Worm (Caenorhabditis elegans) whole organism, L2 larva: Measurements from ENCODE around the gene F22H10.11.

Source experiments
- C34F6.9 ChIP-seq: fragments of 150-350 bp; optimal IDR thresholded peaks from 2 replicates; lab custom pipeline; 2014; ENCODE audit warnings: missing biosample characterization, missing genetic modification characterization
- R02D3.7 ChIP-seq: fragments of 150-350 bp; optimal IDR thresholded peaks from 2 replicates; lab custom pipeline; 2014; ENCODE audit warnings: missing biosample characterization, missing genetic modification characterization
- Y55F3AM.14 ChIP-seq: fragments of 200-800 bp; sonication (Bioruptor generic); optimal IDR thresholded peaks from 2 replicates; lab custom pipeline; 2018; ENCODE audit warnings: mild to moderate bottlenecking, missing genetic modification characterization, missing compliant biosample characterization
- alr-1 ChIP-seq: fragments of 150-350 bp; optimal IDR thresholded peaks from 2 replicates; lab custom pipeline; 2014; ENCODE audit warnings: missing biosample characterization, missing genetic modification characterization
- aly-2 ChIP-seq: fragments of 150-350 bp; optimal IDR thresholded peaks from 2 replicates; lab custom pipeline; 2014; ENCODE audit warnings: missing biosample characterization, missing genetic modification characterization
- ama-1 ChIP-seq: fragments of 150-350 bp; optimal IDR thresholded peaks from 2 replicates; lab custom pipeline; 2018; ENCODE audit warnings: inconsistent platforms
- blmp-1 ChIP-seq: sonication (generic microtip); optimal IDR thresholded peaks from 2 replicates; lab custom pipeline; 2017; ENCODE audit warnings: missing genetic modification characterization, mild to moderate bottlenecking, missing compliant biosample characterization, antibody characterized with exemption, moderate library complexity; ENCODE audit not compliant: insufficient read depth
- ceh-16 ChIP-seq: fragments of 150-350 bp; optimal IDR thresholded peaks from 2 replicates; lab custom pipeline; 2014; ENCODE audit warnings: missing biosample characterization, missing genetic modification characterization
- ceh-82 ChIP-seq: fragments of 150-350 bp; optimal IDR thresholded peaks from 2 replicates; lab custom pipeline; 2014; ENCODE audit warnings: missing biosample characterization, missing genetic modification characterization
- crh-2 ChIP-seq: sonication (generic microtip); optimal IDR thresholded peaks from 2 replicates; lab custom pipeline; 2017; ENCODE audit warnings: missing biosample characterization, missing genetic modification characterization
- egl-27 ChIP-seq: sonication (generic microtip); optimal IDR thresholded peaks from 3 replicates; lab custom pipeline; 2017; ENCODE audit warnings: missing biosample characterization, missing genetic modification reagents, missing genetic modification characterization
- elt-3 ChIP-seq: sonication (generic microtip); optimal IDR thresholded peaks from 2 replicates; lab custom pipeline; 2017; ENCODE audit warnings: missing biosample characterization, missing genetic modification characterization
- fos-1 ChIP-seq: fragments of 150-350 bp; optimal IDR thresholded peaks from 2 replicates; lab custom pipeline; 2014; ENCODE audit warnings: missing biosample characterization, missing genetic modification characterization
- lin-11 ChIP-seq: fragments of 150-350 bp; sonication (generic microtip); optimal IDR thresholded peaks from 2 replicates; lab custom pipeline; 2014; ENCODE audit warnings: missing biosample characterization, missing genetic modification characterization, inconsistent platforms, mixed read lengths
- lin-13 ChIP-seq: fragments of 150-350 bp; optimal IDR thresholded peaks from 2 replicates; lab custom pipeline; 2014; ENCODE audit warnings: missing biosample characterization, missing genetic modification reagents, missing genetic modification characterization
- lin-39 ChIP-seq: fragments of 150-350 bp; optimal IDR thresholded peaks from 2 replicates; lab custom pipeline; 2014; ENCODE audit warnings: missing biosample characterization, missing genetic modification reagents, missing genetic modification characterization
- mab-5 ChIP-seq: fragments of 150-350 bp; optimal IDR thresholded peaks from 2 replicates; lab custom pipeline; 2014; ENCODE audit warnings: missing biosample characterization, missing genetic modification characterization
- mbf-1 ChIP-seq: sonication (generic microtip); optimal IDR thresholded peaks from 2 replicates; lab custom pipeline; 2017; ENCODE audit warnings: missing biosample characterization, missing genetic modification characterization
- mdl-1 ChIP-seq, 2 experiments: fragments of 150-350 bp in 1 of 2; sonication (generic microtip) in 1 of 2; optimal IDR thresholded peaks; 2 replicates each; lab custom pipeline; 2017; ENCODE audit warnings: missing biosample characterization in 2 of 2, missing genetic modification characterization in 2 of 2
- nhr-10 ChIP-seq: sonication (generic microtip); optimal IDR thresholded peaks from 2 replicates; lab custom pipeline; 2017; ENCODE audit warnings: missing biosample characterization, missing genetic modification characterization
- nhr-12 ChIP-seq: fragments of 150-350 bp; optimal IDR thresholded peaks from 2 replicates; lab custom pipeline; 2014; ENCODE audit warnings: missing biosample characterization, missing genetic modification characterization
- nhr-129 ChIP-seq: fragments of 150-350 bp; optimal IDR thresholded peaks from 2 replicates; lab custom pipeline; 2014; ENCODE audit warnings: missing biosample characterization, missing genetic modification characterization
- nhr-21 ChIP-seq: fragments of 150-350 bp; optimal IDR thresholded peaks from 2 replicates; lab custom pipeline; 2014; ENCODE audit warnings: missing biosample characterization, missing genetic modification characterization
- nhr-237 ChIP-seq: fragments of 150-350 bp; optimal IDR thresholded peaks from 2 replicates; lab custom pipeline; 2014; ENCODE audit warnings: missing biosample characterization, missing genetic modification characterization
- nhr-25 ChIP-seq: fragments of 150-350 bp; sonication (generic microtip); optimal IDR thresholded peaks from 3 replicates; lab custom pipeline; 2014; ENCODE audit warnings: missing biosample characterization, missing genetic modification characterization
- nhr-6 ChIP-seq: fragments of 150-350 bp; optimal IDR thresholded peaks from 2 replicates; lab custom pipeline; 2014; ENCODE audit warnings: missing biosample characterization, missing genetic modification characterization
- nhr-77 ChIP-seq: fragments of 150-350 bp; optimal IDR thresholded peaks from 2 replicates; lab custom pipeline; 2014; ENCODE audit warnings: missing biosample characterization, missing genetic modification characterization
- sem-4 ChIP-seq: fragments of 150-350 bp; optimal IDR thresholded peaks from 2 replicates; lab custom pipeline; 2014; ENCODE audit warnings: missing biosample characterization, missing genetic modification reagents, missing genetic modification characterization
- skn-1 ChIP-seq: sonication (generic microtip); optimal IDR thresholded peaks from 2 replicates; lab custom pipeline; 2017; ENCODE audit warnings: missing biosample characterization, missing genetic modification characterization
- sma-3 ChIP-seq: sonication (generic microtip); optimal IDR thresholded peaks from 2 replicates; lab custom pipeline; 2016; ENCODE audit warnings: missing genetic modification reagents, missing genetic modification characterization, missing compliant biosample characterization
- sma-9 ChIP-seq, 2 experiments: fragments of 150-350 bp in 1 of 2; sonication (generic microtip) in 1 of 2; optimal IDR thresholded peaks; 2 replicates each; lab custom pipeline; 2014 to 2016; ENCODE audit warnings: missing genetic modification characterization in 2 of 2, mild to moderate bottlenecking in 1 of 2, missing biosample characterization in 1 of 2, missing compliant biosample characterization in 1 of 2, missing genetic modification reagents in 1 of 2, moderate library complexity in 1 of 2
- snpc-4 ChIP-seq: fragments of 150-350 bp; optimal IDR thresholded peaks from 2 replicates; lab custom pipeline; 2014; ENCODE audit warnings: missing biosample characterization, missing genetic modification characterization
- unc-39 ChIP-seq: fragments of 150-350 bp; optimal IDR thresholded peaks from 2 replicates; lab custom pipeline; 2014; ENCODE audit warnings: missing biosample characterization, missing genetic modification characterization
- ztf-1 ChIP-seq: fragments of 200-800 bp; sonication (Bioruptor generic); conservative IDR thresholded peaks from 2 replicates; pipeline ENCODE4 v1.3.6; 2022; ENCODE audit warnings: missing genetic modification characterization, missing compliant biosample characterization
- ztf-11 ChIP-seq: sonication (generic microtip); optimal IDR thresholded peaks from 2 replicates; lab custom pipeline; 2017; ENCODE audit warnings: missing biosample characterization, missing genetic modification characterization
- ztf-4 ChIP-seq: fragments of 150-350 bp; optimal IDR thresholded peaks from 2 replicates; lab custom pipeline; 2014; ENCODE audit warnings: missing biosample characterization, missing genetic modification characterization

F22H10.11 gene

ce11 chrX:16724954-16725353 is 37.1 kb upstream of the F22H10.11 start:
- TF ChIP-seq R02D3.7 (tag; lab: Kevin White, UChicago) (no peak), ama-1 (lab: Kevin White, UChicago) (no peak), C34F6.9 (tag; lab: Kevin White, UChicago) (no peak), nhr-10 (tag; lab: Kevin White, UChicago) (no peak), ztf-11 (tag; lab: Kevin White, UChicago) (no peak), sma-9 (GFP tag; optimal IDR thresholded peaks at IDR 0.05; lab: Kevin White, UChicago) (peak; percentile 43), sma-9 (tag; optimal IDR thresholded peaks at IDR 0.05; lab: Kevin White, UChicago) (no peak), crh-2 (tag; lab: Kevin White, UChicago) (no peak), nhr-77 (tag; lab: Kevin White, UChicago) (no peak), sem-4 (no peak), ztf-4 (tag; lab: Kevin White, UChicago) (no peak), mdl-1 (tag; optimal IDR thresholded peaks at IDR 0.05; lab: Kevin White, UChicago) (no peak), blmp-1 (tag; lab: Kevin White, UChicago) (no peak), elt-3 (tag; lab: Kevin White, UChicago) (no peak), alr-1 (tag; lab: Kevin White, UChicago) (no peak), sma-3 (GFP tag; lab: Kevin White, UChicago) (peak; percentile 39), lin-13 (GFP tag; lab: Kevin White, UChicago) (no peak), nhr-6 (tag; lab: Kevin White, UChicago) (no peak), nhr-12 (tag; lab: Kevin White, UChicago) (no peak), ztf-1 (GFP tag; lab: Robert Waterston, UW) (no peak), aly-2 (tag; lab: Kevin White, UChicago) (no peak), lin-11 (tag; lab: Kevin White, UChicago) (no peak), nhr-21 (tag; lab: Kevin White, UChicago) (peak; percentile 47), fos-1 (peak; percentile 24), nhr-25 (tag; lab: Kevin White, UChicago) (no peak), nhr-237 (no peak), snpc-4 (no peak), ceh-82 (tag; lab: Kevin White, UChicago) (no peak)

ce11 chrX:16721930-16722329 is 34.1 kb upstream of the F22H10.11 start:
- no peak for TF ChIP-seq Y55F3AM.14 (GFP tag; lab: Kevin White, UChicago)
- TF ChIP-seq ceh-16 (tag; lab: Kevin White, UChicago), result no peak
- peak; percentile 32 for TF ChIP-seq snpc-4
- no peak for TF ChIP-seq nhr-21 (tag; lab: Kevin White, UChicago)

ce11 chrX:16715938-16716337 is 28.1 kb upstream of the F22H10.11 start:
- TF ChIP-seq nhr-10 (tag; lab: Kevin White, UChicago), result no peak
- TF ChIP-seq nhr-12 (tag; lab: Kevin White, UChicago), result no peak
- TF ChIP-seq nhr-129 (tag; lab: Kevin White, UChicago), result no peak
- no peak for TF ChIP-seq ztf-4 (tag; lab: Kevin White, UChicago)
- no peak for TF ChIP-seq nhr-237
- TF ChIP-seq, all 48 proteins: peak for 0

ce11 chrX:16711381-16711780 is 23.5 kb upstream of the F22H10.11 start, which contains the start of gene lgc-53:
Gene lgc-53, plus strand, starts transcription at chrX:16711681.
- no peak for TF ChIP-seq skn-1 (tag; lab: Kevin White, UChicago)
- TF ChIP-seq ama-1 (lab: Kevin White, UChicago), result no peak
- TF ChIP-seq egl-27 (tag; lab: Kevin White, UChicago), result no peak
- no peak for TF ChIP-seq nhr-77 (tag; lab: Kevin White, UChicago)
- TF ChIP-seq blmp-1 (tag; lab: Kevin White, UChicago), result no peak
- no peak for TF ChIP-seq aly-2 (tag; lab: Kevin White, UChicago)
- no peak for TF ChIP-seq lin-39 (tag; lab: Kevin White, UChicago)
- no peak for TF ChIP-seq mab-5
- no peak for TF ChIP-seq unc-39 (tag; lab: Kevin White, UChicago)
- TF ChIP-seq mbf-1 (tag; lab: Kevin White, UChicago), result no peak
